Fruit fly (Drosophila melanogaster): ENCODE results near the gene sofe.

- TF ChIP-seq Mnt (GFP tag; optimal IDR thresholded peaks at IDR 0.05) (no peak), CG7101 (tag; optimal IDR thresholded peaks at IDR 0.05) (peak; percentile 48), cnc (optimal IDR thresholded peaks at IDR 0.05) (no peak), CG33017 (tag; optimal IDR thresholded peaks at IDR 0.05) (no peak), bab1 (GFP tag; optimal IDR thresholded peaks at IDR 0.05) (no peak), CG7045 (GFP tag; optimal IDR thresholded peaks at IDR 0.05) (no peak), CG1620 (GFP tag; optimal IDR thresholded peaks at IDR 0.05) (peak; percentile 45), tj (GFP tag; optimal IDR thresholded peaks at IDR 0.05) (no peak)
Observed at dm6 chrX:10846972-10847435, 10.2 kb downstream of the sofe start, which contains the start of gene sbr.

Data from whole organism, adult.